Worm (Caenorhabditis elegans) whole organism, midembryonic: ENCODE measurements around the gene srh-148.
"Not testable (repeated sequence)": the region's sequence is repeated elsewhere in the genome, so short reads cannot be mapped to it uniquely, and the experiment has no call there.

Experiments used
- cog-1 ChIP-seq: sonication (generic microtip); optimal IDR thresholded peaks from 2 replicates; lab custom pipeline; 2016; ENCODE audit warnings: missing genetic modification characterization, missing compliant biosample characterization
- klf-2 ChIP-seq: fragments of 200-800 bp; sonication (Bioruptor generic); conservative IDR thresholded peaks from 2 replicates; pipeline ENCODE4 v1.3.6; 2022; ENCODE audit warnings: missing genetic modification reagents, missing genetic modification characterization, missing compliant biosample characterization
- tab-1 ChIP-seq: fragments of 200-800 bp; sonication (Bioruptor generic); IDR thresholded peaks from 2 replicates; pipeline ENCODE4 v1.3.6; 2022; ENCODE audit warnings: missing genetic modification characterization, missing compliant biosample characterization

Gene srh-148

DNA sequence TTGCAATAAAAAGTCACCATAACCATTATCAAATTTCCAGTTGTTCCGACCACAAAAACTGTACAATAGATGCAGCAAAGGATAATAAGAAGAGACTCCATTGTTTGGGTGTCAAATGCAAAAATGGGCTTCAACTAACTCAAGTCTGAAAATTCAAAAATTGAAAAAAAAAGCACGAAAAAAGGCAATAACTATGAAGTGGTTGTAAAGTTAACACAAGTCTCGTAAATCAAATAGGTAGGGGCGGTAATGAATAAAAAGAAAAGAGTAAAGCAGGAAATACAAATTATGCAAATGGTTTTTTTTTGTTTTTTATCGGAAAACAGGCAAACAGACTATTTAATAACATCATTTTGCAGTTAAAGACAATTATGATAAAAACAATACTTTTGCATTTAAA lies 50.8 kb downstream of the srh-148 start, which contains the start of gene srsx-38:
Gene srsx-38, minus strand, starts transcription at position 101 of the 400 bp plus-strand sequence.
- not testable (repeated sequence) for TF ChIP-seq klf-2 (GFP tag; lab: Robert Waterston, UW); tab-1 (GFP tag; lab: Robert Waterston, UW); cog-1 (tag; lab: Kevin White, UChicago)
